Worm (Caenorhabditis elegans) whole organism, early embryonic: Measurements from ENCODE around the gene npr-28.
"Not testable (repeated sequence)": the region's sequence is repeated elsewhere in the genome, so short reads cannot be mapped to it uniquely, and the experiment has no call there.

Experiments
- B0310.2 ChIP-seq: sonication (generic microtip); optimal IDR thresholded peaks from 2 replicates; lab custom pipeline; 2016; ENCODE audit warnings: mild to moderate bottlenecking, missing genetic modification characterization, missing compliant biosample characterization
- F13C5.2 ChIP-seq: sonication (generic microtip); optimal IDR thresholded peaks from 2 replicates; lab custom pipeline; 2017; ENCODE audit warnings: mild to moderate bottlenecking, missing genetic modification characterization, inconsistent platforms, missing compliant biosample characterization
- aly-1 ChIP-seq: sonication (generic microtip); optimal IDR thresholded peaks from 2 replicates; lab custom pipeline; 2016; ENCODE audit warnings: missing genetic modification characterization, missing compliant biosample characterization
- ama-1 ChIP-seq: fragments of 150-350 bp; optimal IDR thresholded peaks from 2 replicates; lab custom pipeline; 2014
- ceh-13 ChIP-seq: fragments of 200-800 bp; sonication (Bioruptor generic); optimal IDR thresholded peaks from 2 replicates; lab custom pipeline; 2018; ENCODE audit warnings: mild to moderate bottlenecking, missing genetic modification characterization, missing compliant biosample characterization
- ceh-36 ChIP-seq: sonication (generic microtip); optimal IDR thresholded peaks from 2 replicates; lab custom pipeline; 2016; ENCODE audit warnings: missing genetic modification characterization, inconsistent platforms, missing compliant biosample characterization
- ets-7 ChIP-seq: sonication (generic microtip); optimal IDR thresholded peaks from 2 replicates; lab custom pipeline; 2016; ENCODE audit warnings: missing genotype, missing genetic modification characterization, missing compliant biosample characterization
- flt-1 ChIP-seq: fragments of 200-800 bp; sonication (Bioruptor generic); IDR thresholded peaks from 2 replicates; pipeline ENCODE4 v1.3.6; 2022; ENCODE audit warnings: missing genetic modification characterization, missing compliant biosample characterization
- hmbx-1 ChIP-seq: sonication (generic microtip); optimal IDR thresholded peaks from 2 replicates; lab custom pipeline; 2016; ENCODE audit warnings: mild to moderate bottlenecking, missing genetic modification characterization, missing compliant biosample characterization
- hmg-4 ChIP-seq: fragments of 200-800 bp; sonication (Bioruptor generic); optimal IDR thresholded peaks from 2 replicates; lab custom pipeline; 2018; ENCODE audit warnings: mild to moderate bottlenecking, missing genetic modification characterization, missing compliant biosample characterization
- hnd-1 ChIP-seq: sonication (generic microtip); optimal IDR thresholded peaks from 2 replicates; lab custom pipeline; 2016; ENCODE audit warnings: missing genetic modification characterization, missing compliant biosample characterization
- pes-1 ChIP-seq: fragments of 200-800 bp; sonication (Bioruptor generic); IDR thresholded peaks from 2 replicates; pipeline ENCODE4 v1.3.6; 2022; ENCODE audit warnings: missing genetic modification reagents, missing genetic modification characterization, missing compliant biosample characterization
- scrt-1 ChIP-seq: fragments of 200-800 bp; sonication (Bioruptor generic); IDR thresholded peaks from 2 replicates; pipeline ENCODE4 v1.3.6; 2022; ENCODE audit warnings: missing genetic modification characterization, missing compliant biosample characterization
- sea-1 ChIP-seq: fragments of 200-800 bp; sonication (Bioruptor generic); conservative IDR thresholded peaks from 2 replicates; pipeline ENCODE4 v1.3.6; 2022; ENCODE audit warnings: missing genetic modification characterization, missing compliant biosample characterization
- tbx-11 ChIP-seq: fragments of 200-800 bp; sonication (Bioruptor generic); IDR thresholded peaks from 2 replicates; pipeline ENCODE4 v1.3.6; 2022; ENCODE audit warnings: missing genetic modification characterization, missing compliant biosample characterization
- tbx-37 ChIP-seq: fragments of 200-800 bp; sonication (Bioruptor generic); conservative IDR thresholded peaks from 2 replicates; pipeline ENCODE4 v1.3.6; 2022; ENCODE audit warnings: missing genetic modification reagents, missing genetic modification characterization, missing compliant biosample characterization
- tra-4 ChIP-seq: sonication (generic microtip); optimal IDR thresholded peaks from 2 replicates; lab custom pipeline; 2017; ENCODE audit warnings: missing genetic modification characterization, missing compliant biosample characterization

The npr-28 gene

ce11 chrX:8321811-8322210, 29.1 kb downstream of the npr-28 start, which contains the start of gene abu-9:
Gene abu-9 (plus strand): TSS chrX:8322111.
- not testable (repeated sequence) for TF ChIP-seq tbx-11; hnd-1 (tag; lab: Kevin White, UChicago); pes-1 (GFP tag; lab: Robert Waterston, UW)

- TF ChIP-seq tbx-11 (no peak), aly-1 (tag; lab: Kevin White, UChicago) (no peak), flt-1 (no peak), tra-4 (tag; lab: Kevin White, UChicago) (no peak), scrt-1 (GFP tag; lab: Robert Waterston, UW) (no peak), hmbx-1 (no peak), hnd-1 (tag; lab: Kevin White, UChicago) (no peak), F13C5.2 (tag; lab: Kevin White, UChicago) (no peak), tbx-37 (no peak), hmg-4 (no peak)
These were observed 30.0 kb downstream of the npr-28 start, which contains the start of gene pqn-57 for ce11 chrX:8320889-8321288. Gene pqn-57 (minus strand): TSS chrX:8320989.

- TF ChIP-seq tra-4 (tag; lab: Kevin White, UChicago) (no peak), B0310.2 (no peak)
These were observed 31.9 kb downstream of the npr-28 start, which contains the start of gene srh-11 for ce11 chrX:8318950-8319349. Gene srh-11 (minus strand): TSS chrX:8319050.

- no peak for TF ChIP-seq sea-1
- TF ChIP-seq scrt-1 (GFP tag; lab: Robert Waterston, UW) = no peak
- TF ChIP-seq flt-1 = no peak
- TF ChIP-seq ets-7 (tag; lab: Kevin White, UChicago) = no peak
- TF ChIP-seq F13C5.2 (tag; lab: Kevin White, UChicago) = no peak
- TF ChIP-seq pes-1 (GFP tag; lab: Robert Waterston, UW) = no peak
- no peak for TF ChIP-seq hnd-1 (tag; lab: Kevin White, UChicago)
- TF ChIP-seq ceh-13 (GFP tag; lab: Kevin White, UChicago) = no peak
- TF ChIP-seq tbx-11 = no peak
- no peak for TF ChIP-seq aly-1 (tag; lab: Kevin White, UChicago)
These were observed 39.3 kb downstream of the npr-28 start for ce11 chrX:8311590-8311989.

- no peak for TF ChIP-seq F13C5.2 (tag; lab: Kevin White, UChicago)
- TF ChIP-seq ama-1 (lab: Kevin White, UChicago) = no peak
- no peak for TF ChIP-seq ceh-13 (GFP tag; lab: Kevin White, UChicago)
- TF ChIP-seq hnd-1 (tag; lab: Kevin White, UChicago) = no peak
- TF ChIP-seq tbx-11 = no peak
- TF ChIP-seq B0310.2 = no peak
- TF ChIP-seq sea-1 = no peak
- no peak for TF ChIP-seq scrt-1 (GFP tag; lab: Robert Waterston, UW)
- no peak for TF ChIP-seq tbx-37
- TF ChIP-seq hmg-4 = no peak
- no peak for TF ChIP-seq hmbx-1
These were observed 40.1 kb downstream of the npr-28 start for ce11 chrX:8310747-8311146.

ce11 chrX:8308491-8308890, 42.4 kb downstream of the npr-28 start:
- TF ChIP-seq sea-1 = no peak
- TF ChIP-seq tbx-37 = no peak
- no peak for TF ChIP-seq ceh-36
- no peak for TF ChIP-seq F13C5.2 (tag; lab: Kevin White, UChicago)
- TF ChIP-seq tra-4 (tag; lab: Kevin White, UChicago) = no peak
- no peak for TF ChIP-seq hnd-1 (tag; lab: Kevin White, UChicago)
- no peak for TF ChIP-seq ama-1 (lab: Kevin White, UChicago)
- no peak for TF ChIP-seq tbx-11
- no peak for TF ChIP-seq scrt-1 (GFP tag; lab: Robert Waterston, UW)
- no peak for TF ChIP-seq flt-1
- no peak for TF ChIP-seq hmg-4
- TF ChIP-seq ets-7 (tag; lab: Kevin White, UChicago) = no peak
- no peak for TF ChIP-seq ceh-13 (GFP tag; lab: Kevin White, UChicago)
- no peak for TF ChIP-seq B0310.2
- TF ChIP-seq hmbx-1 = no peak
- TF ChIP-seq aly-1 (tag; lab: Kevin White, UChicago) = no peak
- no peak for TF ChIP-seq pes-1 (GFP tag; lab: Robert Waterston, UW)

ce11 chrX:8307600-8307999, 43.3 kb downstream of the npr-28 start, which contains the start of gene R09F10.5:
Gene R09F10.5 (minus strand): TSS chrX:8307700.
- no peak for TF ChIP-seq ceh-13 (GFP tag; lab: Kevin White, UChicago)
- TF ChIP-seq ceh-36 = no peak
- TF ChIP-seq ama-1 (lab: Kevin White, UChicago) = no peak
- no peak for TF ChIP-seq pes-1 (GFP tag; lab: Robert Waterston, UW)
- TF ChIP-seq scrt-1 (GFP tag; lab: Robert Waterston, UW) = no peak
- TF ChIP-seq hmbx-1 = no peak
- no peak for TF ChIP-seq tbx-37

ce11 chrX:8302803-8303202, 48.1 kb downstream of the npr-28 start:
- no peak for TF ChIP-seq pes-1 (GFP tag; lab: Robert Waterston, UW)
- no peak for TF ChIP-seq ama-1 (lab: Kevin White, UChicago)
- TF ChIP-seq B0310.2 = no peak
- no peak for TF ChIP-seq hmg-4
- TF ChIP-seq hmbx-1 = no peak
- TF ChIP-seq flt-1 = no peak
- no peak for TF ChIP-seq scrt-1 (GFP tag; lab: Robert Waterston, UW)
- no peak for TF ChIP-seq tra-4 (tag; lab: Kevin White, UChicago)
- TF ChIP-seq sea-1 = no peak
- no peak for TF ChIP-seq hnd-1 (tag; lab: Kevin White, UChicago)

- TF ChIP-seq sea-1 (no peak), ceh-13 (GFP tag; lab: Kevin White, UChicago) (no peak), F13C5.2 (tag; lab: Kevin White, UChicago) (no peak), pes-1 (GFP tag; lab: Robert Waterston, UW) (no peak), flt-1 (no peak), ama-1 (lab: Kevin White, UChicago) (no peak), hmbx-1 (no peak), hmg-4 (no peak)
These were observed 48.6 kb downstream of the npr-28 start, which contains the start of gene inx-5 for ce11 chrX:8302299-8302698. Gene inx-5 (minus strand): TSS chrX:8302399.
